Worm (Caenorhabditis elegans): ENCODE results near the gene F53A9.8.

DNA sequence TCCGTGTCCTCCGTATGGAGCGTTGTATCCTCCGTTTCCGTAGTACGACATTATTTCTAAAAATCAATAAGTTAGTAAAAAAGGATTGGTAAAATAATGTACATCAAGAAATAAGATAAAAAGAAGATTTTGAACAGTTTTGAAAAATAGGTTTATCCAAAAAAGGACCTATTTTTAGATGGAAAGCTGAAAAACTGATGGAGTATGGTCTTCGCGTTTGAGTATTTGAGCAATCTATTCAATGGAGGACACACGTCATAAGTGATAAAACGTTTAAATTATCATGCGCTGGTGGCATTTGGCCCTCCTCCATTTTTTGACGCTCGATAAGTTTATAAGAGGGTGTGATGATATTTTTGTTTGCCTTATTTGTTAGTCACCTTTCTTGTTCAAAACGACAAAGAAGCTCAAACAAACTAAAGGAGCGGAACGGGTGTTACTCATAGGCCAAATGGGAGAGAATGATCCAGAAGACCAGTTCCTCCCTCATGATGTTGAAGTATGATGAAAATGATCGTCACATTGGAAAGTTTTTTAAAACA is 4.9 kb downstream of the F53A9.8 start, which contains the start of gene F53A9.6:
- TF ChIP-seq lsy-2 (tag; optimal IDR thresholded peaks at IDR 0.05): no peak
- no peak for TF ChIP-seq unc-62 (GFP tag; optimal IDR thresholded peaks at IDR 0.05)

All from whole organism, mixed stage, embryonic.